Worm (Caenorhabditis elegans) whole organism, L1 larva: Measurements from ENCODE around the gene alh-1.

Experiments
- ceh-82 ChIP-seq, 3 experiments: fragments of 150-350 bp in 1 of 3; sonication (generic microtip) in 2 of 3; optimal IDR thresholded peaks; 2 replicates each; lab custom pipeline; 2014 to 2017; ENCODE audit warnings: missing biosample characterization in 3 of 3, missing genetic modification characterization in 3 of 3
- hpl-2 ChIP-seq: fragments of 150-350 bp; optimal IDR thresholded peaks from 2 replicates; lab custom pipeline; 2014; ENCODE audit warnings: missing biosample characterization, missing genetic modification reagents, missing genetic modification characterization
- nhr-19 ChIP-seq: fragments of 200-800 bp; sonication (Bioruptor generic); conservative IDR thresholded peaks from 2 replicates; pipeline ENCODE4 v1.3.6; 2022; ENCODE audit warnings: missing genetic modification characterization, missing compliant biosample characterization
- nhr-71 ChIP-seq: sonication (generic microtip); optimal IDR thresholded peaks from 2 replicates; lab custom pipeline; 2016; ENCODE audit warnings: mild to moderate bottlenecking, missing genetic modification characterization, moderate library complexity, missing compliant biosample characterization
- nhr-85 ChIP-seq: sonication (generic microtip); peaks from one replicate; lab custom pipeline; 2016; ENCODE audit warnings: missing genetic modification characterization, inconsistent platforms, missing compliant biosample characterization
- skn-1 ChIP-seq: fragments of 150-350 bp; optimal IDR thresholded peaks from 2 replicates; lab custom pipeline; 2014; ENCODE audit warnings: missing biosample characterization, missing genetic modification characterization
- tbx-2 ChIP-seq: sonication (generic microtip); optimal IDR thresholded peaks from 2 replicates; lab custom pipeline; 2016; ENCODE audit warnings: missing genetic modification characterization, missing compliant biosample characterization
- unc-130 ChIP-seq: fragments of 150-350 bp; optimal IDR thresholded peaks from 2 replicates; lab custom pipeline; 2017; ENCODE audit warnings: missing biosample characterization, missing genetic modification characterization, inconsistent platforms

Gene alh-1

DNA sequence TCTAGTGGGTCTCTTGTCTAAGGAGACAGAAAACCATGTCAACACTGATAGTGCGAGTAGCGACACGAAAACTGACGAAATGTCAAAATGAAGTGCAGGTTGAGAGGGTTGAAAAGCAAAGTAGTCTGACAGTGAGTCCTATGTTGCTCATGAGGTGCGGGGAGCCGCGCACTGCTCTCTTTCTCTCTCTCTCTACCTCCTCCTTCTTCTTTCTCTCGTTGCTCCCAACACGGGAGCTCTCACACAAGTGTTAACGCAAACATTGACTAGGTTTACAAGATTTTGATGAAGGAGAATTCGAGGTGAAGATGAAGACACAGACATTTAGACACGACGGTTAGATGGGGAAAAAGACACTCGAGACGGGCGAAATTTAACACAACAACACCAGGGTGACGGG is 51.7 kb downstream of the alh-1 start (continued):
- TF ChIP-seq unc-130 (tag; lab: Kevin White, UChicago) (no peak), tbx-2 (peak; percentile 100), nhr-85 (tag; lab: Kevin White, UChicago) (no peak), hpl-2 (GFP tag; lab: Kevin White, UChicago) (no peak), skn-1 (no peak), ceh-82 (tag; optimal IDR thresholded peaks at IDR 0.05; lab: Kevin White, UChicago) (peak in 1 of 3 experiments; percentile 28), nhr-19 (GFP tag; lab: Robert Waterston, UW) (no peak), nhr-71 (tag; lab: Kevin White, UChicago) (peak; percentile 17)
